Worm (Caenorhabditis elegans): Measurements from ENCODE around the gene Y54G2A.40.
A peak's percentile ranks its signal among the peaks of the same experiment; 100 is the strongest.

Y54G2A.40 gene

DNA sequence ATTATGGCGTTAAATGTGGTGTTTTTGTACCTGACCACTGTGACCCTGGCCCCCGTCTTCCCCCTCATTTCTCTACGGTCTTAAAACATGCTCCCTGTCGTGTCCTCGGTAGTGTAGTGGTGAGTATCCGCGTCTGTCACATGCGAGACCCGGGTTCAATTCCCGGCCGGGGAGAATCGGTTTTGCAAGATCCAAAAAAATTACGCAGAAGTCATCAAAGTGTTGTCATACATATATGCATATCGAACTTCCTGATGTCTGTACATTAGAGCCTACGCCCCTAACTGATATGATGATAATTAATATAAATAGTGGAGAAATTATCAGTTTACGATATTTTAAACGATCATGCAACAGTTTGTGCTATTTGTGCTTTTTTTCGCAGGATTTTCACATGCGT is 40.8 kb upstream of the Y54G2A.40 start, which contains the start of gene Y54G2A.45 (continued):
- TF ChIP-seq pqm-1 (tag; optimal IDR thresholded peaks at IDR 0.05): peak; percentile 40
- no peak for TF ChIP-seq ama-1 (optimal IDR thresholded peaks at IDR 0.05)
- TF ChIP-seq mab-9 (GFP tag; IDR thresholded peaks at IDR 0.05): no peak
- TF ChIP-seq nhr-28 (tag; optimal IDR thresholded peaks at IDR 0.05): no peak
- TF ChIP-seq nhr-90 (tag; optimal IDR thresholded peaks at IDR 0.05; ENCODE audit: poor library complexity): peak; percentile 40
- no peak for TF ChIP-seq mef-2 (tag; optimal IDR thresholded peaks at IDR 0.05)
- no peak for TF ChIP-seq ces-1 (GFP tag; optimal IDR thresholded peaks at IDR 0.05)
- TF ChIP-seq nhr-77 (tag; optimal IDR thresholded peaks at IDR 0.05): peak; percentile 5
- TF ChIP-seq hpl-2 (GFP tag; optimal IDR thresholded peaks at IDR 0.05): peak; percentile 1
- no peak for TF ChIP-seq unc-98 (GFP tag; IDR thresholded peaks at IDR 0.05)
- no peak for TF ChIP-seq nhr-84 (tag; optimal IDR thresholded peaks at IDR 0.05)
- no peak for TF ChIP-seq zip-4 (GFP tag; optimal IDR thresholded peaks at IDR 0.05)
- TF ChIP-seq elt-2 (tag; optimal IDR thresholded peaks at IDR 0.05): peak; percentile 64
- no peak for TF ChIP-seq efl-3 (GFP tag; optimal IDR thresholded peaks at IDR 0.05)
- no peak for TF ChIP-seq jun-1 (tag; optimal IDR thresholded peaks at IDR 0.05)
- no peak for TF ChIP-seq lin-13 (GFP tag; optimal IDR thresholded peaks at IDR 0.05)
- no peak for TF ChIP-seq hlh-17 (GFP tag; optimal IDR thresholded peaks at IDR 0.05; ENCODE audit: borderline replicate concordance)
- TF ChIP-seq lir-3 (tag; optimal IDR thresholded peaks at IDR 0.05; ENCODE audit: poor library complexity): no peak
- no peak for TF ChIP-seq zag-1 (tag; optimal IDR thresholded peaks at IDR 0.05)
- no peak for TF ChIP-seq C04F5.9 (tag; optimal IDR thresholded peaks at IDR 0.05)
- TF ChIP-seq sox-4 (tag; optimal IDR thresholded peaks at IDR 0.05): no peak
- TF ChIP-seq ceh-63 (GFP tag; optimal IDR thresholded peaks at IDR 0.05): no peak
- no peak for TF ChIP-seq mep-1 (tag; optimal IDR thresholded peaks at IDR 0.05)
- TF ChIP-seq nhr-76 (tag; optimal IDR thresholded peaks at IDR 0.05): no peak

DNA sequence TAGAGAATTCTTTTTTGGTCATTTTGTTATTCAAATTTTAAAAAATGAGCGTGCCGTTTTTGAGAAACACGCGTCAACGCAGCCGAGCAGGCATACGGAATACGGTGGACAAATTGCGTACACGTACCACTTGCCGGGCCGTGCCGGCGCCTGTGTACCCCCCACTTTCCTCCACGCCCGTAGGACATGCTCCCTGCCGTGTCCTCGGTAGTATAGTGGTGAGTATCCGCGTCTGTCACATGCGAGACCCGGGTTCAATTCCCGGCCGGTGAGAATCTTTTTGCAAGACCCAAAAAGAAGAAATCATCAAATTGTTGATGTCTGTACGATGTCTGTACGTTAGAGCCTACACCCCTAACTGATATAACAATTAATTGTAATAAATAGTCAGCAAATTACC is 38.1 kb upstream of the Y54G2A.40 start:
- TF ChIP-seq ztf-4 (tag; optimal IDR thresholded peaks at IDR 0.05) (no peak), aha-1 (tag; optimal IDR thresholded peaks at IDR 0.05) (no peak), lir-3 (tag; optimal IDR thresholded peaks at IDR 0.05; ENCODE audit: poor library complexity) (no peak), grh-1 (GFP tag; IDR thresholded peaks at IDR 0.05) (no peak), nhr-12 (tag; optimal IDR thresholded peaks at IDR 0.05) (no peak), nhr-19 (GFP tag; conservative IDR thresholded peaks at IDR 0.05) (no peak), ets-5 (GFP tag; IDR thresholded peaks at IDR 0.05) (no peak), mab-9 (GFP tag; IDR thresholded peaks at IDR 0.05) (no peak), ceh-82 (tag; optimal IDR thresholded peaks at IDR 0.05) (no peak), F16B12.6 (tag; optimal IDR thresholded peaks at IDR 0.05) (no peak), sup-37 (GFP tag; optimal IDR thresholded peaks at IDR 0.05) (no peak), nhr-76 (tag; optimal IDR thresholded peaks at IDR 0.05) (no peak), pag-3 (tag; optimal IDR thresholded peaks at IDR 0.05; ENCODE audit: borderline replicate concordance, insufficient read depth) (no peak), zip-4 (GFP tag; optimal IDR thresholded peaks at IDR 0.05) (no peak), efl-3 (GFP tag; optimal IDR thresholded peaks at IDR 0.05) (no peak), fos-1 (tag; optimal IDR thresholded peaks at IDR 0.05) (no peak), zag-1 (tag; optimal IDR thresholded peaks at IDR 0.05) (no peak), lin-13 (GFP tag; optimal IDR thresholded peaks at IDR 0.05) (no peak)

- TF ChIP-seq blmp-1 (tag; optimal IDR thresholded peaks at IDR 0.05) (peak; percentile 99), fkh-10 (GFP tag; optimal IDR thresholded peaks at IDR 0.05) (no peak)
Observed at ce11 chrIV:2809208-2809607, 37.1 kb upstream of the Y54G2A.40 start, which contains the start of gene Y54G2A.76. Gene Y54G2A.76, plus strand, starts transcription at chrIV:2809410.

ce11 chrIV:2817038-2817437 is 29.2 kb upstream of the Y54G2A.40 start:
- TF ChIP-seq dsc-1 (tag; optimal IDR thresholded peaks at IDR 0.05) (no peak), lin-14 (GFP tag; optimal IDR thresholded peaks at IDR 0.05) (no peak), lin-15B (tag; optimal IDR thresholded peaks at IDR 0.05) (no peak), sptf-1 (tag; optimal IDR thresholded peaks at IDR 0.05) (no peak), hlh-4 (tag; optimal IDR thresholded peaks at IDR 0.05) (no peak), nhr-11 (tag; optimal IDR thresholded peaks at IDR 0.05) (no peak), ceh-90 (tag; optimal IDR thresholded peaks at IDR 0.05) (no peak), skn-1 (tag; optimal IDR thresholded peaks at IDR 0.05) (no peak), nhr-71 (tag; optimal IDR thresholded peaks at IDR 0.05) (no peak), C34B4.2 (tag; optimal IDR thresholded peaks at IDR 0.05) (no peak), ceh-8 (GFP tag; optimal IDR thresholded peaks at IDR 0.05) (no peak), grh-1 (GFP tag; IDR thresholded peaks at IDR 0.05) (no peak), unc-98 (GFP tag; IDR thresholded peaks at IDR 0.05) (no peak), nhr-19 (GFP tag; conservative IDR thresholded peaks at IDR 0.05) (no peak), nhr-77 (tag; optimal IDR thresholded peaks at IDR 0.05) (no peak), vab-15 (tag; optimal IDR thresholded peaks at IDR 0.05) (no peak), blmp-1 (tag; optimal IDR thresholded peaks at IDR 0.05) (no peak)
